Fruit fly (Drosophila melanogaster) whole organism, embryonic: ENCODE data around the gene CG8673.
A peak's percentile ranks its signal among the peaks of the same experiment; 100 is the strongest.

Source experiments
- Asciz ChIP-seq: fragments of 200-800 bp; sonication (Bioruptor generic); optimal IDR thresholded peaks from 2 replicates; lab custom pipeline; 2017; ENCODE audit warnings: missing biosample characterization, mild to moderate bottlenecking, missing genetic modification characterization, missing genetic modification reagents
- Atf6 ChIP-seq: fragments of 200-800 bp; sonication (Bioruptor generic); IDR thresholded peaks from 2 replicates; pipeline ENCODE4 v1.3.6; 2022; ENCODE audit warnings: missing biosample characterization, missing genetic modification characterization
- C15 ChIP-seq: fragments of 200-800 bp; sonication (Bioruptor generic); IDR thresholded peaks from 3 replicates; pipeline ENCODE4 v1.3.6; 2022; ENCODE audit warnings: missing biosample characterization, missing genetic modification characterization
- CG1024 ChIP-seq: fragments of 200-800 bp; sonication (Bioruptor generic); IDR thresholded peaks from 2 replicates; pipeline ENCODE4 v1.3.6; 2022; ENCODE audit warnings: missing biosample characterization, missing genetic modification characterization
- CG10274 ChIP-seq: fragments of 200-800 bp; sonication (Bioruptor generic); optimal IDR thresholded peaks from 3 replicates; lab custom pipeline; 2017; ENCODE audit warnings: missing biosample characterization, mild to moderate bottlenecking, missing genetic modification characterization
- CG10654 ChIP-seq: fragments of 200-800 bp; sonication (Bioruptor generic); optimal IDR thresholded peaks from 2 replicates; lab custom pipeline; 2016; ENCODE audit warnings: missing biosample characterization, missing genetic modification characterization
- CG13123 ChIP-seq: fragments of 200-800 bp; sonication (Bioruptor generic); optimal IDR thresholded peaks from 2 replicates; lab custom pipeline; 2016; ENCODE audit warnings: missing biosample characterization, missing genetic modification characterization
- CG13624 ChIP-seq: fragments of 200-800 bp; sonication (Bioruptor generic); optimal IDR thresholded peaks from 2 replicates; lab custom pipeline; 2016; ENCODE audit warnings: missing biosample characterization, missing genetic modification characterization
- CG14050 ChIP-seq: fragments of 200-800 bp; sonication (Bioruptor generic); IDR thresholded peaks from 3 replicates; pipeline ENCODE4 v1.3.6; 2022; ENCODE audit warnings: missing biosample characterization, missing genetic modification characterization
- CG1602 ChIP-seq: fragments of 200-800 bp; sonication (Bioruptor generic); optimal IDR thresholded peaks from 3 replicates; lab custom pipeline; 2016; ENCODE audit warnings: missing biosample characterization, missing genetic modification characterization
- CG17186 ChIP-seq: fragments of 200-800 bp; sonication (Bioruptor generic); optimal IDR thresholded peaks from 3 replicates; lab custom pipeline; 2017; ENCODE audit warnings: missing biosample characterization, missing genetic modification reagents, missing genetic modification characterization
- CG2120 ChIP-seq: fragments of 200-800 bp; sonication (Bioruptor generic); optimal IDR thresholded peaks from 3 replicates; lab custom pipeline; 2016; ENCODE audit warnings: missing biosample characterization, missing genetic modification characterization
- CG2129 ChIP-seq: fragments of 200-800 bp; sonication (Bioruptor generic); IDR thresholded peaks from 2 replicates; pipeline ENCODE4 v1.3.6; 2022; ENCODE audit warnings: missing biosample characterization, missing genetic modification characterization; ENCODE audit not compliant: partially characterized antibody
- CG2199 ChIP-seq: fragments of 200-800 bp; sonication (Bioruptor generic); IDR thresholded peaks from 3 replicates; pipeline ENCODE4 v1.3.6; 2022; ENCODE audit warnings: missing biosample characterization, missing genetic modification characterization
- CG2875 ChIP-seq: fragments of 200-800 bp; sonication (Bioruptor generic); optimal IDR thresholded peaks from 2 replicates; lab custom pipeline; 2017; ENCODE audit warnings: missing biosample characterization, mild to moderate bottlenecking, missing genetic modification characterization, missing genetic modification reagents
- CG32767 ChIP-seq: fragments of 200-800 bp; sonication (Bioruptor generic); IDR thresholded peaks from 2 replicates; pipeline ENCODE4 v1.3.6; 2022; ENCODE audit warnings: missing biosample characterization, missing genetic modification characterization
- CG3407 ChIP-seq: fragments of 200-800 bp; sonication (Bioruptor generic); optimal IDR thresholded peaks from 2 replicates; lab custom pipeline; 2018; ENCODE audit warnings: missing biosample characterization, mild to moderate bottlenecking, missing genetic modification characterization
- CG3838 ChIP-seq: fragments of 200-800 bp; sonication (Bioruptor generic); optimal IDR thresholded peaks from 3 replicates; lab custom pipeline; 2016; ENCODE audit warnings: missing biosample characterization, missing genetic modification characterization
- CG42726 ChIP-seq: fragments of 200-800 bp; sonication (Bioruptor generic); IDR thresholded peaks from 2 replicates; pipeline ENCODE4 v1.3.6; 2022; ENCODE audit warnings: missing biosample characterization, missing genetic modification characterization; ENCODE audit not compliant: partially characterized antibody
- CG4282 ChIP-seq: fragments of 200-800 bp; sonication (Bioruptor generic); optimal IDR thresholded peaks from 2 replicates; lab custom pipeline; 2016; ENCODE audit warnings: missing biosample characterization, missing genetic modification characterization
- CG4424 ChIP-seq: fragments of 200-800 bp; sonication (Bioruptor generic); optimal IDR thresholded peaks from 3 replicates; lab custom pipeline; 2016; ENCODE audit warnings: missing biosample characterization, missing genetic modification characterization
- CG6254 ChIP-seq: fragments of 200-800 bp; sonication (Bioruptor generic); optimal IDR thresholded peaks from 3 replicates; lab custom pipeline; 2017; ENCODE audit warnings: mild to moderate bottlenecking, missing biosample characterization, missing genetic modification reagents, missing genetic modification characterization
- CG6765 ChIP-seq: fragments of 200-800 bp; sonication (Bioruptor generic); optimal IDR thresholded peaks from 3 replicates; lab custom pipeline; 2017; ENCODE audit warnings: missing biosample characterization, mild to moderate bottlenecking, missing genetic modification characterization
- CTCF ChIP-seq: fragments of 200-800 bp; sonication (Bioruptor generic); optimal IDR thresholded peaks from 2 replicates; lab custom pipeline; 2017; ENCODE audit warnings: missing biosample characterization, mild to moderate bottlenecking, missing genetic modification characterization, moderate library complexity
- Hmr ChIP-seq: fragments of 200-800 bp; sonication (Bioruptor generic); optimal IDR thresholded peaks from 3 replicates; lab custom pipeline; 2017; ENCODE audit warnings: mild to moderate bottlenecking, missing biosample characterization, missing genetic modification reagents, missing genetic modification characterization
- Hr3 ChIP-seq: fragments of 200-800 bp; sonication (Bioruptor generic); optimal IDR thresholded peaks from 3 replicates; lab custom pipeline; 2016; ENCODE audit warnings: missing biosample characterization, missing genetic modification characterization
- MBD-R2 ChIP-seq: fragments of 200-800 bp; sonication (Bioruptor generic); IDR thresholded peaks from 2 replicates; pipeline ENCODE4 v1.3.6; 2022; ENCODE audit warnings: missing biosample characterization, missing genetic modification characterization
- Myb ChIP-seq: fragments of 200-800 bp; sonication (Bioruptor generic); optimal IDR thresholded peaks from 2 replicates; lab custom pipeline; 2016; ENCODE audit warnings: missing biosample characterization, missing genetic modification characterization
- NFAT ChIP-seq: fragments of 200-800 bp; sonication (Bioruptor generic); IDR thresholded peaks from 2 replicates; pipeline ENCODE4 v1.3.6; 2022; ENCODE audit warnings: missing biosample characterization, missing genetic modification characterization
- Nf-YB ChIP-seq: fragments of 200-800 bp; sonication (Bioruptor generic); optimal IDR thresholded peaks from 3 replicates; lab custom pipeline; 2019; ENCODE audit warnings: missing biosample characterization, mild to moderate bottlenecking, missing genetic modification characterization, moderate library complexity
- Oli ChIP-seq: fragments of 200-800 bp; sonication (Bioruptor generic); optimal IDR thresholded peaks from 2 replicates; lab custom pipeline; 2018; ENCODE audit warnings: missing biosample characterization, mild to moderate bottlenecking, missing genetic modification characterization, moderate library complexity
- Poxn ChIP-seq: fragments of 200-800 bp; sonication (Bioruptor generic); IDR thresholded peaks from 2 replicates; pipeline ENCODE4 v1.3.6; 2022; ENCODE audit warnings: missing biosample characterization, missing genetic modification characterization
- aop ChIP-seq: fragments of 200-800 bp; sonication (Bioruptor generic); IDR thresholded peaks from 2 replicates; pipeline ENCODE4 v1.3.6; 2022; ENCODE audit warnings: missing biosample characterization, missing genetic modification characterization
- caup ChIP-seq: fragments of 200-800 bp; sonication (Bioruptor generic); optimal IDR thresholded peaks from 3 replicates; lab custom pipeline; 2017; ENCODE audit warnings: missing biosample characterization, mild to moderate bottlenecking, missing genetic modification characterization, moderate library complexity; ENCODE audit not compliant: severe bottlenecking
- corto ChIP-seq: fragments of 200-800 bp; sonication (Bioruptor generic); optimal IDR thresholded peaks from 2 replicates; lab custom pipeline; 2016; ENCODE audit warnings: missing biosample characterization, mild to moderate bottlenecking, missing genetic modification characterization, moderate library complexity
- crc ChIP-seq: fragments of 200-800 bp; sonication (Bioruptor generic); optimal IDR thresholded peaks from 2 replicates; lab custom pipeline; 2016; ENCODE audit warnings: missing biosample characterization, missing genetic modification characterization
- cwo ChIP-seq: fragments of 200-800 bp; sonication (Bioruptor generic); optimal IDR thresholded peaks from 3 replicates; lab custom pipeline; 2017; ENCODE audit warnings: missing biosample characterization, missing genetic modification characterization, mild to moderate bottlenecking, moderate library complexity, missing genetic modification reagents
- ewg ChIP-seq: fragments of 200-800 bp; sonication (Bioruptor generic); optimal IDR thresholded peaks from 3 replicates; lab custom pipeline; 2017; ENCODE audit warnings: mild to moderate bottlenecking, missing biosample characterization, missing genetic modification reagents, missing genetic modification characterization
- gcm ChIP-seq: fragments of 200-800 bp; sonication (Bioruptor generic); optimal IDR thresholded peaks from 2 replicates; lab custom pipeline; 2019; ENCODE audit warnings: missing biosample characterization, mild to moderate bottlenecking, missing genetic modification characterization, moderate library complexity
- gcm2 ChIP-seq: fragments of 200-800 bp; sonication (Bioruptor generic); optimal IDR thresholded peaks from 2 replicates; lab custom pipeline; 2016; ENCODE audit warnings: missing biosample characterization, missing genetic modification characterization
- hb ChIP-seq: fragments of 200-800 bp; sonication (Bioruptor generic); IDR thresholded peaks from 3 replicates; pipeline ENCODE4 v1.3.6; 2022; ENCODE audit warnings: missing biosample characterization, missing genetic modification characterization; ENCODE audit not compliant: partially characterized antibody
- kah ChIP-seq: fragments of 200-800 bp; sonication (Bioruptor generic); optimal IDR thresholded peaks from 2 replicates; lab custom pipeline; 2018; ENCODE audit warnings: missing biosample characterization, mild to moderate bottlenecking, missing genetic modification characterization
- lab ChIP-seq: fragments of 200-800 bp; sonication (Bioruptor generic); optimal IDR thresholded peaks from 3 replicates; lab custom pipeline; 2017; ENCODE audit warnings: missing biosample characterization, missing genetic modification characterization, mild to moderate bottlenecking, moderate library complexity, missing genetic modification reagents
- sens ChIP-seq: fragments of 200-800 bp; sonication (Bioruptor generic); peaks from one replicate; lab custom pipeline; 2016; ENCODE audit warnings: missing biosample characterization, missing genetic modification characterization
- sens-2 ChIP-seq: fragments of 200-800 bp; sonication (Bioruptor generic); IDR thresholded peaks from 2 replicates; pipeline ENCODE4 v1.3.6; 2022; ENCODE audit warnings: missing biosample characterization, missing genetic modification characterization
- toy ChIP-seq: fragments of 200-800 bp; sonication (Bioruptor generic); IDR thresholded peaks from 2 replicates; pipeline ENCODE4 v1.3.6; 2022; ENCODE audit warnings: missing biosample characterization, missing genetic modification characterization
- vnd ChIP-seq: fragments of 200-800 bp; sonication (Bioruptor generic); IDR thresholded peaks from 3 replicates; pipeline ENCODE4 v1.3.6; 2022; ENCODE audit warnings: missing biosample characterization, missing genetic modification characterization; ENCODE audit not compliant: partially characterized antibody
- vvl ChIP-seq: fragments of 200-800 bp; sonication (Bioruptor generic); IDR thresholded peaks from 2 replicates; pipeline ENCODE4 v1.3.6; 2022; ENCODE audit warnings: missing biosample characterization, missing genetic modification characterization
- zf30C ChIP-seq: fragments of 200-800 bp; sonication (Bioruptor generic); optimal IDR thresholded peaks from 3 replicates; lab custom pipeline; 2018; ENCODE audit warnings: missing biosample characterization, mild to moderate bottlenecking, missing genetic modification characterization
- zfh2 ChIP-seq: fragments of 200-800 bp; sonication (Bioruptor generic); optimal IDR thresholded peaks from 2 replicates; lab custom pipeline; 2016; ENCODE audit warnings: missing biosample characterization, missing genetic modification characterization

CG8673 gene

DNA sequence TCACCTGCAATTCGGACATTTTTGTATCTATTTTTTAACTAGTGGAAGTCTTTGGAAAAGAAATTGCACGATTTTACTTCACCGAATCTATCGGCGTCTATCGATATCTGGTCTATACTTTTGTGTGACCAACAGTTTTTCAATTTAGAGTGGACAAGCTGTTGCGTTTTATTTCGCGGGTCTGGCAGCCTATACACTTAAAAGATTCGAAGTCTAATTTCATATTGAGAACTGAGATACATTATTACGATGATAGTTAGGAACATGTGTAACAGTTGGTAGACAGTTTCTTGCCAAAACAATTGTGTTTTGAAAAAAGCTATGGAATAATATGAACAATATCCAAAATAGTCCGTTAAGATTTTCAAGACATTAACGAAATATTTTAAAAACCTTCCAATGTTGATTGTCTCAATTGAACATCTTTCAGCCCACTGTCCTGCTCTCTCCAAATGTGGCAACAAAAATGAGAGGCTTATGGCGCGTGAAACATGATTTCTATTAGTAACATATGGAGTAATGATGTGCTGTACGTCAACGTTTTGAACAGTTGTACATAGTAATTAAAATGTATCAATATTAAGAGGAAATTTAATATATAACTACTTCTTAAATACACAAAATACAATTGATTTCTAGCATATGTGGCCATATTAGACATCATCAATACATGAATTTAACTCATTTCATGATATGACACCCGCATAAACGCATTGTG, 38.3 kb downstream of the CG8673 start, which contains the start of gene Acbp1 (continued):
- TF ChIP-seq CG6254 (peak; percentile 94), CG13624 (GFP tag; lab: Kevin White, UChicago) (peak; percentile 97), sens-2 (peak; percentile 89), Atf6 (GFP tag; lab: Robert Waterston, UW) (peak; percentile 94), CTCF (peak; percentile 65), hb (peak; percentile 62; the same call in 1 of the 3 replicates), Nf-YB (GFP tag; lab: Kevin White, UChicago) (peak; percentile 90), kah (GFP tag; lab: Kevin White, UChicago) (peak; percentile 93), CG10654 (GFP tag; lab: Kevin White, UChicago) (peak; percentile 92), CG4424 (GFP tag; lab: Kevin White, UChicago) (peak; percentile 95), CG10274 (GFP tag; lab: Kevin White, UChicago) (peak; percentile 83), MBD-R2 (GFP tag; lab: Robert Waterston, UW) (peak; percentile 84), Hr3 (GFP tag; lab: Kevin White, UChicago) (peak; percentile 93), ewg (GFP tag; lab: Kevin White, UChicago) (peak; percentile 88), CG3407 (GFP tag; lab: Kevin White, UChicago) (peak; percentile 91), CG2199 (GFP tag; lab: Robert Waterston, UW) (peak; percentile 88; the same call in 1 of the 3 replicates), cwo (peak; percentile 97), CG3838 (GFP tag; lab: Kevin White, UChicago) (peak; percentile 82), caup (GFP tag; lab: Kevin White, UChicago) (peak; percentile 95), Hmr (GFP tag; lab: Kevin White, UChicago) (peak; percentile 98), C15 (GFP tag; lab: Robert Waterston, UW) (peak; percentile 90), CG13123 (GFP tag; lab: Kevin White, UChicago) (peak; percentile 89), crc (GFP tag; lab: Kevin White, UChicago) (peak; percentile 91), toy (GFP tag; lab: Robert Waterston, UW) (peak; percentile 52), Poxn (GFP tag; lab: Robert Waterston, UW) (peak; percentile 81), lab (GFP tag; lab: Kevin White, UChicago) (peak; percentile 99), CG1024 (GFP tag; lab: Robert Waterston, UW) (peak; percentile 71), vnd (GFP tag; lab: Robert Waterston, UW) (peak; percentile 60), CG42726 (GFP tag; lab: Robert Waterston, UW) (peak; percentile 74), gcm (GFP tag; lab: Kevin White, UChicago) (peak; percentile 99), zf30C (peak; percentile 99), NFAT (GFP tag; lab: Robert Waterston, UW) (peak; percentile 88), aop (GFP tag; lab: Robert Waterston, UW) (peak; percentile 75), Oli (tag; lab: Kevin White, UChicago) (peak; percentile 96), CG32767 (GFP tag; lab: Robert Waterston, UW) (peak; percentile 93), CG6765 (GFP tag; lab: Kevin White, UChicago) (peak; percentile 98), zfh2 (GFP tag; lab: Kevin White, UChicago) (peak; percentile 97), gcm2 (GFP tag; lab: Kevin White, UChicago) (peak; percentile 82), CG2129 (peak; percentile 25), CG2875 (GFP tag; lab: Kevin White, UChicago) (peak; percentile 94), Myb (GFP tag; lab: Kevin White, UChicago) (peak; percentile 88), CG1602 (peak; percentile 86), corto (peak; percentile 89), Asciz (peak; percentile 97), CG14050 (GFP tag; lab: Robert Waterston, UW) (peak; percentile 87), CG4282 (GFP tag; lab: Kevin White, UChicago) (peak; percentile 98), CG2120 (peak; percentile 98), vvl (peak; percentile 95), CG17186 (peak; percentile 58), sens (peak; percentile 99)
